Worm (Caenorhabditis elegans): Measurements from ENCODE around the gene C33G3.4.

DNA sequence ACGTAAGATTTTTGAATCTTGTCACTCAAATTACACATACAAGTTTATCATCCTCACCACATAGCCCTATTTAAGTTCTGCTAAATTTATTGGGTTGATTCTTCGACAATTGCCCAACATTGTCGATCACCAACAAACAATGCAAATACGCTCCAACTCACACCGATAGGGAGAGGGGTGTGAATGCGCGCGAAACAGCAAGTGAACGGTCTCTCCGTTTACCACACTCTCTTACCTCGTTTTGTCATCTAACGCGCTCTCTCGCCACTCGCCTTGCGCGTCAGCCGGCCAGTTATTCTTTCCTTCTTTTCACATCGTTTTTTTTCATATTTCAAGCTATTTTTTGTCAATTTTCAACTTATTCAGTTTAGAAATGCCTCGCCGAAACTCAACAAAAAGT lies 31.0 kb downstream of the C33G3.4 start, which contains the start of gene F16B12.6:
- no peak for TF ChIP-seq sup-37 (GFP tag; optimal IDR thresholded peaks at IDR 0.05)
- TF ChIP-seq ceh-82 (tag; optimal IDR thresholded peaks at IDR 0.05) = peak; percentile 56 to 91 (median 64)
- no peak for TF ChIP-seq unc-62 (GFP tag; optimal IDR thresholded peaks at IDR 0.05)
- TF ChIP-seq nhr-76 (tag; optimal IDR thresholded peaks at IDR 0.05) = no peak
- peak; percentile 81 to 99 for TF ChIP-seq efl-1 (optimal IDR thresholded peaks at IDR 0.05)
- peak; percentile 79 to 97 for TF ChIP-seq efl-1 (GFP tag; optimal IDR thresholded peaks at IDR 0.05 in 1 of 2)
- no peak for TF ChIP-seq lin-39 (tag; optimal IDR thresholded peaks at IDR 0.05)
- peak; percentile 94 for TF ChIP-seq lin-35 (GFP tag; optimal IDR thresholded peaks at IDR 0.05)
- no peak for TF ChIP-seq ztf-11 (tag; optimal IDR thresholded peaks at IDR 0.05)

Measured in whole organism, L1 larva.